Worm (Caenorhabditis elegans): ENCODE results near the gene F09B12.3.

F09B12.3 gene

DNA sequence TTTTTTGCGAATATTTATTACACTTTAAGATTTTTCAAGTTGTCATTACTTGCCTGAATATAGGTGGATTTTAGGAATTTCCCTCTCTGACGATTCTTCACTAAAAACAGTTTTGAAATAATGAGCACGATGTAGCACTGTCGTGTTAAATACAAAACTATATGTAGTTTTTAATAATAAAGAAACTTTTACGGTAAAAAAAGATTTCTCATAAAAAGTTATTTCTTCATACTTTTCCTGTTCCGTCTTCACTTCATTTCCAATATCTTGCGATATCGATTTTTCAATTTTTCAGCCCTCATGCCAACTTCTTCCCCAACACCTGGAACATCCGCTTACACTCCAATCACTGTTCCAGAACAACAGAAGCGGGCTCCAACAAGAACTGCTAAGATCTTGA, 45.4 kb downstream of the F09B12.3 start, which contains the start of gene H03G16.6:
Gene H03G16.6 (plus strand): TSS at position 301 of the 400 bp plus-strand sequence.
- TF ChIP-seq pqm-1 (tag; optimal IDR thresholded peaks at IDR 0.05) (no peak), ceh-19 (GFP tag; optimal IDR thresholded peaks at IDR 0.05) (no peak), ceh-24 (tag; optimal IDR thresholded peaks at IDR 0.05) (no peak), fkh-6 (tag; optimal IDR thresholded peaks at IDR 0.05) (no peak), ceh-30 (tag; optimal IDR thresholded peaks at IDR 0.05) (no peak), ama-1 (optimal IDR thresholded peaks at IDR 0.05) (no peak), pha-2 (tag; optimal IDR thresholded peaks at IDR 0.05) (no peak), unc-3 (GFP tag; conservative IDR thresholded peaks at IDR 0.05) (no peak), unc-3 (tag; optimal IDR thresholded peaks at IDR 0.05) (no peak), tbx-2 (tag; optimal IDR thresholded peaks at IDR 0.05) (no peak), unc-42 (tag; optimal IDR thresholded peaks at IDR 0.05) (no peak), ceh-18 (tag; optimal IDR thresholded peaks at IDR 0.05) (no peak), gmeb-2 (tag; optimal IDR thresholded peaks at IDR 0.05) (no peak), unc-86 (tag; optimal IDR thresholded peaks at IDR 0.05) (no peak), npax-4 (tag; optimal IDR thresholded peaks at IDR 0.05) (no peak), pha-4 (tag; optimal IDR thresholded peaks at IDR 0.05) (no peak), T23F11.4 (GFP tag; optimal IDR thresholded peaks at IDR 0.05) (no peak), elt-2 (tag; optimal IDR thresholded peaks at IDR 0.05) (no peak), hlh-15 (tag; optimal IDR thresholded peaks at IDR 0.05) (no peak), che-1 (tag; optimal IDR thresholded peaks at IDR 0.05) (no peak), ceh-6 (GFP tag; optimal IDR thresholded peaks at IDR 0.05) (no peak)

DNA sequence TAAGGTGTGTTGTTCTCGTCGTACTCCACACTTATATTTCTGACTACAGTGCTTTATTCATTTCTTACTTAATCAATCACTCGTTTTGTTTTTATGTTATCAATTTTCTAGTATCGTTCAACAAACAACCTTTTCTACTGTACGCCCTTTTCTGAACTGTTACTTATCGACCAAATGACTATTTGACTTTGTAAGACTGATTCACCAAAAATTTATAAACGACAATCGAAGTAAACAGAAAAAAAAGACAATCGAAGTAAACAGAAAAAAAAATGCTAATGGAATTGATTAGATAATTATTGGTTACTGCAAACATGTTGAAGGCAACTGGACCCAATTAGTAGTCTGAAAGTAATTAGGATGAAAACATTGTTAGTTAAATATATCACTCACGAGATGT, 47.7 kb downstream of the F09B12.3 start:
- TF ChIP-seq npax-4 (tag; optimal IDR thresholded peaks at IDR 0.05) (no peak), che-1 (tag; optimal IDR thresholded peaks at IDR 0.05) (no peak), hlh-13 (GFP tag; optimal IDR thresholded peaks at IDR 0.05) (no peak), ceh-9 (tag; optimal IDR thresholded peaks at IDR 0.05) (no peak), C38D4.7 (GFP tag; optimal IDR thresholded peaks at IDR 0.05) (no peak), C08G9.2 (tag; optimal IDR thresholded peaks at IDR 0.05) (no peak), ceh-34 (tag; optimal IDR thresholded peaks at IDR 0.05) (no peak), sdc-2 (tag; optimal IDR thresholded peaks at IDR 0.05) (no peak), sox-4 (tag; optimal IDR thresholded peaks at IDR 0.05) (no peak), ceh-6 (GFP tag; optimal IDR thresholded peaks at IDR 0.05) (no peak), syd-9 (tag; optimal IDR thresholded peaks at IDR 0.05) (no peak), pqm-1 (tag; optimal IDR thresholded peaks at IDR 0.05) (no peak), ceh-19 (GFP tag; optimal IDR thresholded peaks at IDR 0.05) (no peak), elt-4 (tag; optimal IDR thresholded peaks at IDR 0.05) (no peak), sox-2 (GFP tag; IDR thresholded peaks at IDR 0.05) (no peak), pha-2 (tag; optimal IDR thresholded peaks at IDR 0.05) (no peak), pax-1 (tag; optimal IDR thresholded peaks at IDR 0.05) (no peak), T23F11.4 (GFP tag; optimal IDR thresholded peaks at IDR 0.05) (no peak)

DNA sequence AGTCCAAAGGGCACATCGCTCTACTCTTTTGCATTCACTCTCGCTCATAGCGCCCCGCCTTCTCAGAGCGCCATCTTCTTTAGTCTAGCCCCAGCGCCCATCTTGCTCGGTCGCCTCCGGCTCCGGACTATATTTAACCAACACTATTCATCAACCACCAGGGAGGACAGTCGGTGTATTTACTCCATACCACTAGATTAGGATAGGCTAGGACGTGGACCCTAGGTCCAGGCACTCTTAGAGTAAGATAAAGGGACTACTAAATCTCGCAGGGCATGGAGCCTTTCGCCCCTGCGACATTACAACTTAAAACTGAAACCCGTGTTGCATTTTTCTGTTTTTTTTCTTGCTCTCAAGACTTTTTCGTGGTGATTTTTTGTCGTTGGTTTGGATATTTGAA, 50.2 kb downstream of the F09B12.3 start:
- no peak for TF ChIP-seq Y22D7AL.16 (tag; optimal IDR thresholded peaks at IDR 0.05)
- no peak for TF ChIP-seq sox-4 (tag; optimal IDR thresholded peaks at IDR 0.05)
- TF ChIP-seq hlh-6 (tag; optimal IDR thresholded peaks at IDR 0.05): no peak
- TF ChIP-seq K02D7.2 (tag; optimal IDR thresholded peaks at IDR 0.05): no peak
- TF ChIP-seq nhr-11 (tag; optimal IDR thresholded peaks at IDR 0.05): no peak
- no peak for TF ChIP-seq unc-3 (GFP tag; conservative IDR thresholded peaks at IDR 0.05)
- TF ChIP-seq unc-3 (tag; optimal IDR thresholded peaks at IDR 0.05): no peak
- no peak for TF ChIP-seq ama-1 (optimal IDR thresholded peaks at IDR 0.05)
- no peak for TF ChIP-seq hlh-15 (tag; optimal IDR thresholded peaks at IDR 0.05)
- TF ChIP-seq ceh-22 (tag; optimal IDR thresholded peaks at IDR 0.05): no peak
- TF ChIP-seq unc-55 (GFP tag; optimal IDR thresholded peaks at IDR 0.05): no peak
- no peak for TF ChIP-seq ets-4 (tag; optimal IDR thresholded peaks at IDR 0.05)
- no peak for TF ChIP-seq ceh-9 (tag; optimal IDR thresholded peaks at IDR 0.05)
- TF ChIP-seq nhr-232 (tag; optimal IDR thresholded peaks at IDR 0.05): no peak
- no peak for TF ChIP-seq fkh-6 (tag; optimal IDR thresholded peaks at IDR 0.05)

Measured in whole organism, late embryonic.